Worm (Caenorhabditis elegans): ENCODE data around the gene famh-161.
A peak's percentile ranks its signal among the peaks of the same experiment; 100 is the strongest.

The famh-161 gene

ce11 chrV:20506542-20506941, 27.4 kb downstream of the famh-161 start:
- no peak for TF ChIP-seq nhr-77 (tag; optimal IDR thresholded peaks at IDR 0.05)
- no peak for TF ChIP-seq fos-1 (tag; optimal IDR thresholded peaks at IDR 0.05)
- no peak for TF ChIP-seq ama-1 (optimal IDR thresholded peaks at IDR 0.05)
- no peak for TF ChIP-seq mdl-1 (tag; optimal IDR thresholded peaks at IDR 0.05)
- TF ChIP-seq ztf-11 (tag; optimal IDR thresholded peaks at IDR 0.05) = no peak
- no peak for TF ChIP-seq sma-9 (GFP tag; optimal IDR thresholded peaks at IDR 0.05)
- TF ChIP-seq sma-9 (tag; optimal IDR thresholded peaks at IDR 0.05) = no peak
- TF ChIP-seq nhr-10 (tag; optimal IDR thresholded peaks at IDR 0.05) = no peak
- no peak for TF ChIP-seq unc-62 (GFP tag; optimal IDR thresholded peaks at IDR 0.05)
- no peak for TF ChIP-seq blmp-1 (tag; optimal IDR thresholded peaks at IDR 0.05; ENCODE audit: insufficient read depth)
- TF ChIP-seq F13H6.1 (tag; optimal IDR thresholded peaks at IDR 0.05) = no peak
- TF ChIP-seq Y55F3AM.14 (GFP tag; optimal IDR thresholded peaks at IDR 0.05) = no peak
- TF ChIP-seq lin-11 (tag; optimal IDR thresholded peaks at IDR 0.05) = no peak
- TF ChIP-seq zag-1 (tag; optimal IDR thresholded peaks at IDR 0.05) = no peak
- TF ChIP-seq gmeb-1 (tag; optimal IDR thresholded peaks at IDR 0.05) = no peak
- no peak for TF ChIP-seq lsy-2 (tag; optimal IDR thresholded peaks at IDR 0.05)
- no peak for TF ChIP-seq aly-2 (tag; optimal IDR thresholded peaks at IDR 0.05)
- TF ChIP-seq C34F6.9 (tag; optimal IDR thresholded peaks at IDR 0.05) = no peak
- TF ChIP-seq nhr-12 (tag; optimal IDR thresholded peaks at IDR 0.05) = no peak
- TF ChIP-seq mbf-1 (tag; optimal IDR thresholded peaks at IDR 0.05) = no peak

DNA sequence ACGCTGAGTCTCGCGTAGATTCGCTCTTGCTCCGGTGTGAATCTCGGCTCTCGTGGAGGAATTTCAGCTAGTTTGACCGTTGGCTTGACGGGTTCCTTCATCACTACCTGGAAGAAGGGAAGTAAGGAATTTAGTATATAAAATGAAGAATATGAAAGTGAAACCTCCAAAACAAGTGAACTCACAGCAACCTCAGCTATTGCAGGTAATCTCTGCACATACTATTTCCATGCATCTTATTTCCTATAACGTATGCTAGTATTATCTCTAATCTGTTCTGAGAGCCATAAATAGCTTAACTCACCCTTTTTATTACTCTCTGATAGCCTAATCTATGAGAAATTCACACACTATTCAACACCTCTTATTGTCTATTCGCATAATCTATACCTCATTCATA, 29.0 kb downstream of the famh-161 start, which contains the start of gene Y38H6C.4:
TSS of gene Y38H6C.4 (minus strand) at position 101 of the 400 bp plus-strand sequence.
- TF ChIP-seq unc-55 (GFP tag; optimal IDR thresholded peaks at IDR 0.05) (no peak), C34F6.9 (tag; optimal IDR thresholded peaks at IDR 0.05) (no peak), Y55F3AM.14 (GFP tag; optimal IDR thresholded peaks at IDR 0.05) (no peak), ZK546.5 (tag; optimal IDR thresholded peaks at IDR 0.05) (no peak), lin-39 (tag; optimal IDR thresholded peaks at IDR 0.05) (no peak), blmp-1 (tag; optimal IDR thresholded peaks at IDR 0.05; ENCODE audit: insufficient read depth) (no peak), nhr-10 (tag; optimal IDR thresholded peaks at IDR 0.05) (no peak), fos-1 (tag; optimal IDR thresholded peaks at IDR 0.05) (no peak), R02D3.7 (tag; optimal IDR thresholded peaks at IDR 0.05) (no peak)

DNA sequence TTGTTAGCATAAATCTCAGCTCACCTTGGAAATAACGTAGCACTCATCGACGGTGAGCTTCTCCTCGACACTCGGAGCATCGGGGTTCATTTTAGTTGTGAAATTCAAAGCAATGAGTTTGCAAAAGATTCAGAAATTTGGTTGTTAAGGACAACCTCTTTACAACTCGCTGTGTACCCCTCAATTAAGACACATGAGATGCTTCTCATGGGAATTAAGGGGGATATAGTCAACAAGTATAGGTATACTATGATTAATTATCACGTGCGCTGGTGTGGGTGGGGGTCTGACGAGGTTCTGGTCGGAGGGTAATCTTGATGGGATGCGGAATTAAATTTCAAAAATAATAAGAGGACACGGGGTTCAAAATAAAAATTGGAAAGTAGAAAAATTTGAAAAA, 33.6 kb downstream of the famh-161 start, which contains the start of gene dct-14:
TSS of gene dct-14 (minus strand) at position 101 of the 400 bp plus-strand sequence.
- TF ChIP-seq mab-5 (tag; optimal IDR thresholded peaks at IDR 0.05) (no peak), ztf-4 (tag; optimal IDR thresholded peaks at IDR 0.05) (no peak)

DNA sequence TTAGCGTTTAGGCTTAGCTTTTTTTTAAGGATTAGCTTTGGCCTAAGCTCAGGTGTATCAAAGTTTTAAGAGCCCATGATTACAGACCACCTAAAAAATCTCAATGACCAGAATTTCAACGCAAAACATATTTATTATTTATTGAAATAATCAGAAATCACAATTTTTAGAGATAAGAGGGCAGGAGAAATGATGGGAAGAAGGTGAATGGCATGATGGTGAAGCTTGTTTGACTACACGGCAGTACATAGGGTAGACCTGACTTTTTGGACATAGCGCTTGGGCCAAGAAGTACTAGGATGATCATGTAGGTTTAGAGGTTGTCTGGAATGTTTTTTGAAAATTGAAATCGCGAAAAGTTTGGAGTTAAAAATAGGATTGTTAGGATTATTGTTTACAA, 34.3 kb downstream of the famh-161 start:
- TF ChIP-seq unc-39 (tag; optimal IDR thresholded peaks at IDR 0.05) (no peak), dmd-4 (tag; optimal IDR thresholded peaks at IDR 0.05) (no peak), nhr-25 (tag; optimal IDR thresholded peaks at IDR 0.05) (no peak), ceh-82 (tag; optimal IDR thresholded peaks at IDR 0.05) (no peak), ztf-1 (GFP tag; conservative IDR thresholded peaks at IDR 0.05) (no peak), nhr-21 (tag; optimal IDR thresholded peaks at IDR 0.05) (no peak), fos-1 (tag; optimal IDR thresholded peaks at IDR 0.05) (peak; percentile 34), ztf-11 (tag; optimal IDR thresholded peaks at IDR 0.05) (no peak)

- TF ChIP-seq C34F6.9 (tag; optimal IDR thresholded peaks at IDR 0.05) (no peak), mdl-1 (tag; optimal IDR thresholded peaks at IDR 0.05) (peak in 1 of 2 experiments; percentile 29), mab-5 (tag; optimal IDR thresholded peaks at IDR 0.05) (no peak), ceh-82 (tag; optimal IDR thresholded peaks at IDR 0.05) (no peak), sma-9 (GFP tag; optimal IDR thresholded peaks at IDR 0.05) (peak; percentile 68), sma-9 (tag; optimal IDR thresholded peaks at IDR 0.05) (no peak), F13H6.1 (tag; optimal IDR thresholded peaks at IDR 0.05) (peak; percentile 5), lsy-2 (tag; optimal IDR thresholded peaks at IDR 0.05) (no peak), elt-1 (tag; optimal IDR thresholded peaks at IDR 0.05) (no peak), sma-3 (GFP tag; optimal IDR thresholded peaks at IDR 0.05) (no peak), snpc-4 (tag; optimal IDR thresholded peaks at IDR 0.05) (no peak), unc-62 (GFP tag; optimal IDR thresholded peaks at IDR 0.05) (no peak), nhr-21 (tag; optimal IDR thresholded peaks at IDR 0.05) (no peak), aly-2 (tag; optimal IDR thresholded peaks at IDR 0.05) (no peak), nhr-237 (tag; optimal IDR thresholded peaks at IDR 0.05) (no peak), R02D3.7 (tag; optimal IDR thresholded peaks at IDR 0.05) (no peak), zag-1 (tag; optimal IDR thresholded peaks at IDR 0.05) (no peak), lin-39 (tag; optimal IDR thresholded peaks at IDR 0.05) (no peak), nhr-10 (tag; optimal IDR thresholded peaks at IDR 0.05) (no peak), mbf-1 (tag; optimal IDR thresholded peaks at IDR 0.05) (no peak), unc-55 (GFP tag; optimal IDR thresholded peaks at IDR 0.05) (no peak), ztf-11 (tag; optimal IDR thresholded peaks at IDR 0.05) (no peak), Y55F3AM.14 (GFP tag; optimal IDR thresholded peaks at IDR 0.05) (no peak), ceh-16 (tag; optimal IDR thresholded peaks at IDR 0.05) (no peak), gmeb-1 (tag; optimal IDR thresholded peaks at IDR 0.05) (peak; percentile 15), ZK546.5 (tag; optimal IDR thresholded peaks at IDR 0.05) (no peak), fos-1 (tag; optimal IDR thresholded peaks at IDR 0.05) (peak; percentile 58), nhr-77 (tag; optimal IDR thresholded peaks at IDR 0.05) (no peak), lin-11 (tag; optimal IDR thresholded peaks at IDR 0.05) (no peak), ztf-1 (GFP tag; conservative IDR thresholded peaks at IDR 0.05) (no peak), nhr-23 (tag; optimal IDR thresholded peaks at IDR 0.05) (no peak), nhr-25 (tag; optimal IDR thresholded peaks at IDR 0.05) (no peak), crh-2 (tag; optimal IDR thresholded peaks at IDR 0.05) (peak; percentile 74), lin-13 (GFP tag; optimal IDR thresholded peaks at IDR 0.05) (no peak), alr-1 (tag; optimal IDR thresholded peaks at IDR 0.05) (no peak), ztf-4 (tag; optimal IDR thresholded peaks at IDR 0.05) (no peak), skn-1 (tag; optimal IDR thresholded peaks at IDR 0.05) (no peak)
Measured at ce11 chrV:20498980-20499379, 35.0 kb downstream of the famh-161 start, which contains the start of gene dct-16. dct-16 (minus strand) TSS chrV:20499057.

Measured in whole organism, L2 larva.